Fruit fly (Drosophila melanogaster): ENCODE results near the gene Mst87F.

DNA sequence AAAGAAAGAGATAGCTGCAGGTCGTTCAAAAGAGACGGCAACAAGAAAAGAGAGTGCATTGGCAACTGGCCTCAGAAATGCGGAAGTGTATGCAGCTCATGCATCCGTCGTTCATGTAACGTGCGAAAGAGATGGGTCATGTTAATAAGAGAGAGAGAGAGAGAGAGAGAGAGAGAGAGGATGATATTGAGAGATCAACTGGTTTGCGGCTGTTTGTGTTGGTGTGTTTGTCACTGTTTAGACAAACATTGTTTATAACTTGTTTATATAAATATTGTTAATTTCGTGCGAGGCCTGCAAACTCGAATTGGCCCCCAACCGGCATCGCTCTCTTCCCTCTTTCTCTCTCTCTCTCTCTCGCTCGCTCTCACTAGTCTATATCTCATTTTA is 33.1 kb downstream of the Mst87F start:
- TF ChIP-seq psq (GFP tag; optimal IDR thresholded peaks at IDR 0.05) (no peak), Myc (optimal IDR thresholded peaks at IDR 0.05) (no peak), CrebA (GFP tag; optimal IDR thresholded peaks at IDR 0.05; ENCODE audit: borderline replicate concordance) (no peak), br (GFP tag; optimal IDR thresholded peaks at IDR 0.05) (no peak), dl (GFP tag; optimal IDR thresholded peaks at IDR 0.05; ENCODE audit: insufficient read depth in 1 of 2, partially characterized antibody in 2 of 2) (peak in 1 of 2 experiments; percentile 44), CG32264 (GFP tag; optimal IDR thresholded peaks at IDR 0.05) (no peak), N (GFP tag; optimal IDR thresholded peaks at IDR 0.05) (no peak), Dfd (GFP tag; optimal IDR thresholded peaks at IDR 0.05) (no peak), Sp1 (GFP tag; optimal IDR thresholded peaks at IDR 0.05) (no peak), dmrt93B (GFP tag; optimal IDR thresholded peaks at IDR 0.05) (no peak), HLH106 (tag; optimal IDR thresholded peaks at IDR 0.05) (no peak), sv (GFP tag; optimal IDR thresholded peaks at IDR 0.05) (no peak)
